Worm (Caenorhabditis elegans): ENCODE results near the gene Y97E10AR.2.

DNA sequence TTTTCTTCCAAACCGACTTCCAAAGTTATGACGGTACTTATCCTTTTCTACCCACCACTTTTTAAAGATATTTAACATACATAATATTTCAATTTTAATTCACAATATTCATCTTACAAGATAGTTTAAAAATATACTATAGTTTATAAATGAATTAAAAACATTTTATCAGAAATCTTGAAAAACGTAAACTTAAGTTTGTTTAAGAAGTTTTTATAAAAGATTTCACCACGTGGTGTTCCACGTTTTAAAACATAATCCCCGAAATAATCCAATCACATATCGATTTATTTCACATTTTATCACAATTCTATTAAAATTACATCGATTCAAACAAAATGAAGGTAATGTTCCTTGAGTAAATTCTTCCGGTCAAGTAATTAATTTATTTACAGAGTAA, 50.7 kb downstream of the Y97E10AR.2 start, which contains the start of gene ZC513.3:
- TF ChIP-seq hmg-4 (GFP tag; optimal IDR thresholded peaks at IDR 0.05) = no peak
- TF ChIP-seq ama-1 (optimal IDR thresholded peaks at IDR 0.05) = no peak
- no peak for TF ChIP-seq hnd-1 (tag; optimal IDR thresholded peaks at IDR 0.05)
- TF ChIP-seq F13C5.2 (tag; optimal IDR thresholded peaks at IDR 0.05) = no peak
- no peak for TF ChIP-seq flt-1 (GFP tag; IDR thresholded peaks at IDR 0.05)
- TF ChIP-seq tra-4 (tag; optimal IDR thresholded peaks at IDR 0.05) = no peak
- no peak for TF ChIP-seq tbx-37 (GFP tag; conservative IDR thresholded peaks at IDR 0.05)
- no peak for TF ChIP-seq scrt-1 (GFP tag; IDR thresholded peaks at IDR 0.05)
- TF ChIP-seq ets-7 (tag; optimal IDR thresholded peaks at IDR 0.05) = no peak
- TF ChIP-seq tbx-11 (GFP tag; IDR thresholded peaks at IDR 0.05) = no peak
